Worm (Caenorhabditis elegans): ENCODE results near the gene srg-48.
A peak's percentile ranks its signal among the peaks of the same experiment; 100 is the strongest.

srg-48 gene

ce11 chrIV:7047762-7048178, 24.4 kb upstream of the srg-48 start:
- TF ChIP-seq ceh-18 (tag; optimal IDR thresholded peaks at IDR 0.05) (peak; percentile 1), dve-1 (tag; optimal IDR thresholded peaks at IDR 0.05) (peak; percentile 27), pqm-1 (tag; optimal IDR thresholded peaks at IDR 0.05) (peak; percentile 30), elt-2 (tag; optimal IDR thresholded peaks at IDR 0.05) (peak; percentile 62), nfya-1 (tag; optimal IDR thresholded peaks at IDR 0.05) (no peak), unc-55 (GFP tag; optimal IDR thresholded peaks at IDR 0.05) (peak; percentile 13), ceh-2 (tag; optimal IDR thresholded peaks at IDR 0.05) (no peak)

ce11 chrIV:7048637-7049245, 23.5 kb upstream of the srg-48 start:
- TF ChIP-seq gmeb-2 (tag; optimal IDR thresholded peaks at IDR 0.05), result no peak
- no peak for TF ChIP-seq hlh-13 (GFP tag; optimal IDR thresholded peaks at IDR 0.05)
- no peak for TF ChIP-seq hlh-15 (tag; optimal IDR thresholded peaks at IDR 0.05)
- TF ChIP-seq C38D4.7 (GFP tag; optimal IDR thresholded peaks at IDR 0.05), result no peak
- TF ChIP-seq unc-55 (GFP tag; optimal IDR thresholded peaks at IDR 0.05), result no peak
- TF ChIP-seq ceh-18 (tag; optimal IDR thresholded peaks at IDR 0.05), result no peak
- no peak for TF ChIP-seq nhr-232 (tag; optimal IDR thresholded peaks at IDR 0.05)
- no peak for TF ChIP-seq pha-2 (tag; optimal IDR thresholded peaks at IDR 0.05)
- no peak for TF ChIP-seq odd-2 (tag; optimal IDR thresholded peaks at IDR 0.05)
- TF ChIP-seq tbx-2 (tag; optimal IDR thresholded peaks at IDR 0.05), result no peak
- TF ChIP-seq ceh-31 (tag; optimal IDR thresholded peaks at IDR 0.05), result no peak
- TF ChIP-seq madf-2 (tag; optimal IDR thresholded peaks at IDR 0.05), result no peak
- TF ChIP-seq zip-5 (tag; optimal IDR thresholded peaks at IDR 0.05), result no peak

DNA sequence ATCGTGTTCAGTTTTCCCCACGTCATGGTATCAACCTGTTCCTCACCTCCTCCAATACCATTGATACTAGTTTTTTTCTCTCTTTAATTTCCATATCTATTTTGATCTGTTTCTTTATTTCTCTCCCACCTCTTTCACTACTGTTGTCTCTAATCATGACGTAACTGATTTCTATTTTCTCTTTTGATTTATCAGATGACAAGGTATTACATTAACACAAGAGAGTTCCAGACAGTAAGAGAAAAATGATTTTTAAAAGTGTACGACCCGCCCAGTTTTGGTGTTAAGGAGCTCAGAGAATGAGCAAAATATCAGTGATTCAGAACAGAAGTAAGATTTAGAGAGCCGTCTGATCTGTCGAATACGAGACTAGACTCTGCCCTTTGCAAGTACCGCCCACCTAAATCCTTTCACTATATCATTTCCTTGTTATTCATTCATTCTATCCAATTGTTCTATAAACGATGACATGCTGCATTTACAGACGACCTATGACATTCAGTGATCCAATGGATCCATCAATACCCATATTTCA, 22.5 kb upstream of the srg-48 start, which contains the start of gene nhr-105:
nhr-105 (plus strand) TSS at position 485 of the 535 bp plus-strand sequence.
- no peak for TF ChIP-seq pha-2 (tag; optimal IDR thresholded peaks at IDR 0.05)
- TF ChIP-seq ceh-22 (tag; optimal IDR thresholded peaks at IDR 0.05), result no peak
- no peak for TF ChIP-seq ceh-19 (GFP tag; optimal IDR thresholded peaks at IDR 0.05)

DNA sequence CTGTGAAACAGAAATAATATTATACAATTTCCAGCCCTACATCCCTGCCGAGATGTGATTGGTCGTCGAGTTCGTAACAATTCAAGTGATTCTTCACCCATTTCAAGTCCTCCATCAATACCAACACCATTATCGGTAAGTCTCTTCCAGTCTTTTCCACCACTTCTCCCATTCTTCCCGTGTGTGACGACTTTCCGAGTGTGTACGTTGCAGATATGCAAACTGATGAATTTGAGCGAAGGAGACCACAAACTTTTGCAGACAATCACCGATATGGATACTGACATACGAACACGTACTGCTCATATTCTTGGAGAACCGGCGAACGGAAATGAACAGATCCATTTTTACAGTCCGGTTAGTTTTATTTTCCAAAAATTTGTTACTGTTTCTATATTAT, 20.7 kb upstream of the srg-48 start:
- TF ChIP-seq ets-4 (tag; optimal IDR thresholded peaks at IDR 0.05) (no peak), pax-1 (tag; optimal IDR thresholded peaks at IDR 0.05) (no peak), ceh-34 (tag; optimal IDR thresholded peaks at IDR 0.05) (no peak), ceh-14 (tag; optimal IDR thresholded peaks at IDR 0.05) (no peak), ceh-18 (tag; optimal IDR thresholded peaks at IDR 0.05) (no peak), pqm-1 (tag; optimal IDR thresholded peaks at IDR 0.05) (no peak), T23F11.4 (GFP tag; optimal IDR thresholded peaks at IDR 0.05) (no peak), ceh-6 (GFP tag; optimal IDR thresholded peaks at IDR 0.05) (no peak), mec-3 (tag; optimal IDR thresholded peaks at IDR 0.05; ENCODE audit: borderline replicate concordance) (no peak), pat-9 (tag; optimal IDR thresholded peaks at IDR 0.05) (no peak), lin-11 (tag; optimal IDR thresholded peaks at IDR 0.05) (no peak), fkh-6 (tag; optimal IDR thresholded peaks at IDR 0.05) (no peak), ref-2 (tag; optimal IDR thresholded peaks at IDR 0.05) (no peak), zip-5 (tag; optimal IDR thresholded peaks at IDR 0.05) (no peak), ceh-22 (tag; optimal IDR thresholded peaks at IDR 0.05) (no peak)

DNA sequence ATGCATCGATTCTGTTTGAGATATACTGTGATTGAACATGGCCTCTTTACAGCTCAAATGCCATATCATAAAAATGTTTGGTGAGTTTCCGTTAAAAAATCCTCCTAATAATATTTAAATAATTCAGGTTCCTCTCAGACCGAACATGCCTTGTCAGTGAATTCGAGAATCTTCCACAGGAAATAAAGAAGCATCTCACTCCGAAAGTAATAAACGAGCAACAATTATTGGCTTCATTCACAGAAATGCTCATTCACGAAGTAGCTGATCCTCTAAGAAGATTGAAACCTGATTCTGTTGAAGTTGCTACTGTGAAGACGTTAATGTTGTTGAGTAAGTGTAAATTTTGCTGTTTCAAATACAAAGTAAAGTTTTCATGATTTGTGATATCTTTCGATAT, 20.1 kb upstream of the srg-48 start:
- no peak for TF ChIP-seq rnt-1 (tag; optimal IDR thresholded peaks at IDR 0.05)
- no peak for TF ChIP-seq C38D4.7 (GFP tag; optimal IDR thresholded peaks at IDR 0.05)
- no peak for TF ChIP-seq dmd-4 (tag; optimal IDR thresholded peaks at IDR 0.05; ENCODE audit: borderline replicate concordance)
- no peak for TF ChIP-seq elt-2 (tag; optimal IDR thresholded peaks at IDR 0.05)
- no peak for TF ChIP-seq unc-3 (GFP tag; conservative IDR thresholded peaks at IDR 0.05)
- TF ChIP-seq unc-3 (tag; optimal IDR thresholded peaks at IDR 0.05), result no peak
- TF ChIP-seq fkh-10 (GFP tag; optimal IDR thresholded peaks at IDR 0.05), result no peak
- no peak for TF ChIP-seq ceh-18 (tag; optimal IDR thresholded peaks at IDR 0.05)
- no peak for TF ChIP-seq nhr-11 (tag; optimal IDR thresholded peaks at IDR 0.05)
- no peak for TF ChIP-seq dve-1 (tag; optimal IDR thresholded peaks at IDR 0.05)
- TF ChIP-seq K09A11.1 (tag; optimal IDR thresholded peaks at IDR 0.05; ENCODE audit: insufficient read depth), result no peak

All from whole organism, late embryonic.